Worm (Caenorhabditis elegans) whole organism, early embryonic: ENCODE measurements around the gene egg-3.

Experiments
- B0310.2 ChIP-seq: sonication (generic microtip); optimal IDR thresholded peaks from 2 replicates; lab custom pipeline; 2016; ENCODE audit warnings: mild to moderate bottlenecking, missing genetic modification characterization, missing compliant biosample characterization
- F13C5.2 ChIP-seq: sonication (generic microtip); optimal IDR thresholded peaks from 2 replicates; lab custom pipeline; 2017; ENCODE audit warnings: mild to moderate bottlenecking, missing genetic modification characterization, inconsistent platforms, missing compliant biosample characterization
- aly-1 ChIP-seq: sonication (generic microtip); optimal IDR thresholded peaks from 2 replicates; lab custom pipeline; 2016; ENCODE audit warnings: missing genetic modification characterization, missing compliant biosample characterization
- ama-1 ChIP-seq: fragments of 150-350 bp; optimal IDR thresholded peaks from 2 replicates; lab custom pipeline; 2014
- ceh-13 ChIP-seq: fragments of 200-800 bp; sonication (Bioruptor generic); optimal IDR thresholded peaks from 2 replicates; lab custom pipeline; 2018; ENCODE audit warnings: mild to moderate bottlenecking, missing genetic modification characterization, missing compliant biosample characterization
- ceh-36 ChIP-seq: sonication (generic microtip); optimal IDR thresholded peaks from 2 replicates; lab custom pipeline; 2016; ENCODE audit warnings: missing genetic modification characterization, inconsistent platforms, missing compliant biosample characterization
- ets-7 ChIP-seq: sonication (generic microtip); optimal IDR thresholded peaks from 2 replicates; lab custom pipeline; 2016; ENCODE audit warnings: missing genotype, missing genetic modification characterization, missing compliant biosample characterization
- flt-1 ChIP-seq: fragments of 200-800 bp; sonication (Bioruptor generic); IDR thresholded peaks from 2 replicates; pipeline ENCODE4 v1.3.6; 2022; ENCODE audit warnings: missing genetic modification characterization, missing compliant biosample characterization
- hmbx-1 ChIP-seq: sonication (generic microtip); optimal IDR thresholded peaks from 2 replicates; lab custom pipeline; 2016; ENCODE audit warnings: mild to moderate bottlenecking, missing genetic modification characterization, missing compliant biosample characterization
- hmg-4 ChIP-seq: fragments of 200-800 bp; sonication (Bioruptor generic); optimal IDR thresholded peaks from 2 replicates; lab custom pipeline; 2018; ENCODE audit warnings: mild to moderate bottlenecking, missing genetic modification characterization, missing compliant biosample characterization
- hnd-1 ChIP-seq: sonication (generic microtip); optimal IDR thresholded peaks from 2 replicates; lab custom pipeline; 2016; ENCODE audit warnings: missing genetic modification characterization, missing compliant biosample characterization
- pes-1 ChIP-seq: fragments of 200-800 bp; sonication (Bioruptor generic); IDR thresholded peaks from 2 replicates; pipeline ENCODE4 v1.3.6; 2022; ENCODE audit warnings: missing genetic modification reagents, missing genetic modification characterization, missing compliant biosample characterization
- scrt-1 ChIP-seq: fragments of 200-800 bp; sonication (Bioruptor generic); IDR thresholded peaks from 2 replicates; pipeline ENCODE4 v1.3.6; 2022; ENCODE audit warnings: missing genetic modification characterization, missing compliant biosample characterization
- sea-1 ChIP-seq: fragments of 200-800 bp; sonication (Bioruptor generic); conservative IDR thresholded peaks from 2 replicates; pipeline ENCODE4 v1.3.6; 2022; ENCODE audit warnings: missing genetic modification characterization, missing compliant biosample characterization
- tbx-11 ChIP-seq: fragments of 200-800 bp; sonication (Bioruptor generic); IDR thresholded peaks from 2 replicates; pipeline ENCODE4 v1.3.6; 2022; ENCODE audit warnings: missing genetic modification characterization, missing compliant biosample characterization
- tbx-37 ChIP-seq: fragments of 200-800 bp; sonication (Bioruptor generic); conservative IDR thresholded peaks from 2 replicates; pipeline ENCODE4 v1.3.6; 2022; ENCODE audit warnings: missing genetic modification reagents, missing genetic modification characterization, missing compliant biosample characterization
- tra-4 ChIP-seq: sonication (generic microtip); optimal IDR thresholded peaks from 2 replicates; lab custom pipeline; 2017; ENCODE audit warnings: missing genetic modification characterization, missing compliant biosample characterization

Gene egg-3

ce11 chrII:10884396-10884795 lies at the start of gene egg-3:
Gene egg-3, minus strand, starts transcription at chrII:10884441.
- TF ChIP-seq aly-1 (no peak), scrt-1 (GFP tag; lab: Robert Waterston, UW) (no peak), hnd-1 (tag; lab: Kevin White, UChicago) (no peak), ama-1 (no peak), B0310.2 (tag; lab: Kevin White, UChicago) (no peak), ceh-13 (GFP tag; lab: Kevin White, UChicago) (no peak)

DNA sequence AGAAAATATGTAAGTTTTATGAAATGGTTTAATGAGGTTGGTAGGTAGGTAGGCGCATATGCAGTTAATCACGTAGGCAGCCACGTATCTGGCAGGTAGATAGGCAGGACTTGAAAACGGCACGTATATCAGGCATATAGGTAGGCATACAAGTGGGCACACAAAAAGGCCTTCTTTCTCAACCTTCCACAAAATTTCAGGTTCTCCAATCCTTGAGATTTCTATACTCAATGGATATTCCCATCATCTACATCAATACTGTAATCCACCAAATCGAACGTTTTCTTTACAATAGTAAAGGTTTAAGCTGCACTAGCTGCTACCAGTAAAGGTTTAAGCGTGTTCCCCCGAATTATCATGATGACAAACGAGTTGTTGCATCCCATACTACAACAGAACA lies 48.1 kb upstream of the egg-3 start:
- no peak for TF ChIP-seq ceh-36 (tag; lab: Kevin White, UChicago)
- no peak for TF ChIP-seq sea-1 (GFP tag; lab: Robert Waterston, UW)
- TF ChIP-seq hnd-1 (tag; lab: Kevin White, UChicago) = no peak
- no peak for TF ChIP-seq tra-4 (tag; lab: Kevin White, UChicago)
- TF ChIP-seq flt-1 = no peak
- TF ChIP-seq hmg-4 (GFP tag; lab: Kevin White, UChicago) = no peak

ce11 chrII:10930678-10931650 lies 46.7 kb upstream of the egg-3 start:
- TF ChIP-seq hmbx-1 (tag; lab: Kevin White, UChicago) (no peak), ama-1 (no peak), pes-1 (GFP tag; lab: Robert Waterston, UW) (no peak), aly-1 (no peak), scrt-1 (GFP tag; lab: Robert Waterston, UW) (no peak), tbx-11 (GFP tag; lab: Robert Waterston, UW) (no peak), F13C5.2 (tag; lab: Kevin White, UChicago) (no peak), hmg-4 (GFP tag; lab: Kevin White, UChicago) (no peak), ceh-13 (GFP tag; lab: Kevin White, UChicago) (no peak), flt-1 (no peak), sea-1 (GFP tag; lab: Robert Waterston, UW) (no peak), ceh-36 (tag; lab: Kevin White, UChicago) (no peak), tbx-37 (no peak), B0310.2 (tag; lab: Kevin White, UChicago) (no peak), ets-7 (tag; lab: Kevin White, UChicago) (no peak), hnd-1 (tag; lab: Kevin White, UChicago) (no peak), tra-4 (tag; lab: Kevin White, UChicago) (no peak)

- TF ChIP-seq pes-1 (GFP tag; lab: Robert Waterston, UW) (no peak), ets-7 (tag; lab: Kevin White, UChicago) (no peak), scrt-1 (GFP tag; lab: Robert Waterston, UW) (no peak), hmbx-1 (tag; lab: Kevin White, UChicago) (no peak), tra-4 (tag; lab: Kevin White, UChicago) (no peak), ama-1 (no peak), hnd-1 (tag; lab: Kevin White, UChicago) (no peak), B0310.2 (tag; lab: Kevin White, UChicago) (no peak), hmg-4 (GFP tag; lab: Kevin White, UChicago) (no peak), sea-1 (GFP tag; lab: Robert Waterston, UW) (no peak), flt-1 (no peak), aly-1 (no peak), ceh-13 (GFP tag; lab: Kevin White, UChicago) (no peak), ceh-36 (tag; lab: Kevin White, UChicago) (no peak), tbx-11 (GFP tag; lab: Robert Waterston, UW) (no peak), F13C5.2 (tag; lab: Kevin White, UChicago) (no peak)
Observed at ce11 chrII:10925804-10926570, 41.7 kb upstream of the egg-3 start, which contains the start of gene metr-1. Gene metr-1, plus strand, starts transcription at chrII:10926561.

- TF ChIP-seq hnd-1 (tag; lab: Kevin White, UChicago) (no peak), hmbx-1 (tag; lab: Kevin White, UChicago) (no peak), tbx-11 (GFP tag; lab: Robert Waterston, UW) (no peak), pes-1 (GFP tag; lab: Robert Waterston, UW) (no peak), ceh-13 (GFP tag; lab: Kevin White, UChicago) (no peak), tra-4 (tag; lab: Kevin White, UChicago) (no peak), ama-1 (no peak), ceh-36 (tag; lab: Kevin White, UChicago) (no peak), B0310.2 (tag; lab: Kevin White, UChicago) (no peak), scrt-1 (GFP tag; lab: Robert Waterston, UW) (no peak), sea-1 (GFP tag; lab: Robert Waterston, UW) (no peak), aly-1 (no peak), hmg-4 (GFP tag; lab: Kevin White, UChicago) (no peak), flt-1 (no peak), ets-7 (tag; lab: Kevin White, UChicago) (no peak), F13C5.2 (tag; lab: Kevin White, UChicago) (no peak), tbx-37 (no peak)
Observed at ce11 chrII:10924669-10925068, 40.4 kb upstream of the egg-3 start.

DNA sequence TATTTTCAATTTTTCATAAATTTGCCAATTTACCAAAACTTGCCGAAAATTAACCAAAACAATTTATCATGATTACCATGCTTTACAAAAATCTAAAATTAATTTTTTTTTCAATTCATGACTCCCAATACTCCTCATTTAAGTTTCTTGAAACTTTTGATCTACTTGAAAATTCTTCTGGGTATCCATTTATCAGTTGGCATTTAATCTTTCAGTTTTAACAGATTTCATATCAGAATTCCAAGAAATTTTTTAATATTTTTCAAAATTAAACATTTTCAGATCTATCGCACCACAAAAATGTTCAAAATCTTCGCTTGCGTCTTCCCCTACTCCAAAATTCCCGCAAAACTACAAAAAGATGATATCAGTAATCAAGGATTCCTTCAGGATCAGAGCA lies 39.7 kb upstream of the egg-3 start, which contains the start of gene Y19D2B.2:
Y19D2B.2 (plus strand) TSS at position 301 of the 400 bp plus-strand sequence.
- no peak for TF ChIP-seq ceh-36 (tag; lab: Kevin White, UChicago)
- TF ChIP-seq ceh-13 (GFP tag; lab: Kevin White, UChicago) = no peak
- TF ChIP-seq tbx-11 (GFP tag; lab: Robert Waterston, UW) = no peak
